Fruit fly (Drosophila melanogaster): ENCODE results near the gene Nrd1.

dm6 chrX:11884134-11884533 is 15.4 kb upstream of the Nrd1 start:
- TF ChIP-seq psq (optimal IDR thresholded peaks at IDR 0.05) (no peak), Myc (optimal IDR thresholded peaks at IDR 0.05) (no peak), Sin3A (optimal IDR thresholded peaks at IDR 0.05) (no peak), insv (optimal IDR thresholded peaks at IDR 0.05) (no peak), h (optimal IDR thresholded peaks at IDR 0.05) (no peak), ttk (optimal IDR thresholded peaks at IDR 0.05) (no peak)
